Fruit fly (Drosophila melanogaster) whole organism, adult: ENCODE measurements around the gene Lerp.

Experiments
- kay ChIP-seq: fragments of 200-800 bp; sonication (Bioruptor generic); peaks from one replicate; lab custom pipeline; 2016; ENCODE audit warnings: missing biosample characterization, missing genetic modification characterization, borderline replicate concordance
- ovo ChIP-seq: fragments of 200-800 bp; sonication (Bioruptor generic); optimal IDR thresholded peaks from 2 replicates; lab custom pipeline; 2016; ENCODE audit warnings: missing biosample characterization, missing genetic modification characterization
- pad ChIP-seq: fragments of 200-800 bp; sonication (Bioruptor generic); optimal IDR thresholded peaks from 3 replicates; lab custom pipeline; 2017; ENCODE audit warnings: missing biosample characterization, missing genetic modification characterization, mild to moderate bottlenecking, moderate library complexity, missing genetic modification reagents

dm6 chr3R:26886283-26886689 lies 23.4 kb upstream of the Lerp start:
- TF ChIP-seq ovo, result no peak
- TF ChIP-seq pad (GFP tag; lab: Kevin White, UChicago), result no peak
- TF ChIP-seq kay (GFP tag; lab: Kevin White, UChicago), result no peak
